Worm (Caenorhabditis elegans) whole organism, L2 larva: ENCODE results near the gene F41E6.15.
"Not testable (repeated sequence)": the region's sequence is repeated elsewhere in the genome, so short reads cannot be mapped to it uniquely, and the experiment has no call there.

ENCODE experiments used
- F13H6.1 ChIP-seq: sonication (generic microtip); optimal IDR thresholded peaks from 2 replicates; lab custom pipeline; 2016; ENCODE audit warnings: missing genetic modification characterization, missing compliant biosample characterization
- R02D3.7 ChIP-seq: fragments of 150-350 bp; optimal IDR thresholded peaks from 2 replicates; lab custom pipeline; 2014; ENCODE audit warnings: missing biosample characterization, missing genetic modification characterization
- ZK546.5 ChIP-seq: sonication (generic microtip); optimal IDR thresholded peaks from 2 replicates; lab custom pipeline; 2017; ENCODE audit warnings: missing biosample characterization, missing genetic modification characterization
- alr-1 ChIP-seq: fragments of 150-350 bp; optimal IDR thresholded peaks from 2 replicates; lab custom pipeline; 2014; ENCODE audit warnings: missing biosample characterization, missing genetic modification characterization
- aly-2 ChIP-seq: fragments of 150-350 bp; optimal IDR thresholded peaks from 2 replicates; lab custom pipeline; 2014; ENCODE audit warnings: missing biosample characterization, missing genetic modification characterization
- blmp-1 ChIP-seq: sonication (generic microtip); optimal IDR thresholded peaks from 2 replicates; lab custom pipeline; 2017; ENCODE audit warnings: missing genetic modification characterization, mild to moderate bottlenecking, missing compliant biosample characterization, antibody characterized with exemption, moderate library complexity; ENCODE audit not compliant: insufficient read depth
- ceh-82 ChIP-seq: fragments of 150-350 bp; optimal IDR thresholded peaks from 2 replicates; lab custom pipeline; 2014; ENCODE audit warnings: missing biosample characterization, missing genetic modification characterization
- crh-2 ChIP-seq: sonication (generic microtip); optimal IDR thresholded peaks from 2 replicates; lab custom pipeline; 2017; ENCODE audit warnings: missing biosample characterization, missing genetic modification characterization
- dmd-4 ChIP-seq: sonication (generic microtip); optimal IDR thresholded peaks from 2 replicates; lab custom pipeline; 2017; ENCODE audit warnings: missing biosample characterization, missing genetic modification characterization
- elt-1 ChIP-seq: fragments of 150-350 bp; optimal IDR thresholded peaks from 2 replicates; lab custom pipeline; 2014; ENCODE audit warnings: missing biosample characterization, missing genetic modification characterization
- fos-1 ChIP-seq: fragments of 150-350 bp; optimal IDR thresholded peaks from 2 replicates; lab custom pipeline; 2014; ENCODE audit warnings: missing biosample characterization, missing genetic modification characterization
- gmeb-1 ChIP-seq: fragments of 150-350 bp; optimal IDR thresholded peaks from 2 replicates; lab custom pipeline; 2014; ENCODE audit warnings: missing biosample characterization, missing genetic modification characterization
- lin-11 ChIP-seq: fragments of 150-350 bp; sonication (generic microtip); optimal IDR thresholded peaks from 2 replicates; lab custom pipeline; 2014; ENCODE audit warnings: missing biosample characterization, missing genetic modification characterization, inconsistent platforms, mixed read lengths
- lin-13 ChIP-seq: fragments of 150-350 bp; optimal IDR thresholded peaks from 2 replicates; lab custom pipeline; 2014; ENCODE audit warnings: missing biosample characterization, missing genetic modification reagents, missing genetic modification characterization
- lsy-2 ChIP-seq, 2 experiments: fragments of 150-350 bp in 1 of 2; sonication (generic microtip) in 1 of 2; optimal IDR thresholded peaks; 2 replicates each; lab custom pipeline; 2014 to 2017; ENCODE audit warnings: missing biosample characterization in 2 of 2, missing genetic modification characterization in 2 of 2
- mab-5 ChIP-seq: fragments of 150-350 bp; optimal IDR thresholded peaks from 2 replicates; lab custom pipeline; 2014; ENCODE audit warnings: missing biosample characterization, missing genetic modification characterization
- mdl-1 ChIP-seq, 2 experiments: fragments of 150-350 bp in 1 of 2; sonication (generic microtip) in 1 of 2; optimal IDR thresholded peaks; 2 replicates each; lab custom pipeline; 2017; ENCODE audit warnings: missing biosample characterization in 2 of 2, missing genetic modification characterization in 2 of 2
- nhr-10 ChIP-seq: sonication (generic microtip); optimal IDR thresholded peaks from 2 replicates; lab custom pipeline; 2017; ENCODE audit warnings: missing biosample characterization, missing genetic modification characterization
- nhr-11 ChIP-seq: fragments of 150-350 bp; optimal IDR thresholded peaks from 2 replicates; lab custom pipeline; 2014; ENCODE audit warnings: missing biosample characterization, missing genetic modification characterization
- nhr-12 ChIP-seq: fragments of 150-350 bp; optimal IDR thresholded peaks from 2 replicates; lab custom pipeline; 2014; ENCODE audit warnings: missing biosample characterization, missing genetic modification characterization
- nhr-129 ChIP-seq: fragments of 150-350 bp; optimal IDR thresholded peaks from 2 replicates; lab custom pipeline; 2014; ENCODE audit warnings: missing biosample characterization, missing genetic modification characterization
- nhr-21 ChIP-seq: fragments of 150-350 bp; optimal IDR thresholded peaks from 2 replicates; lab custom pipeline; 2014; ENCODE audit warnings: missing biosample characterization, missing genetic modification characterization
- nhr-25 ChIP-seq: fragments of 150-350 bp; sonication (generic microtip); optimal IDR thresholded peaks from 3 replicates; lab custom pipeline; 2014; ENCODE audit warnings: missing biosample characterization, missing genetic modification characterization
- nhr-77 ChIP-seq: fragments of 150-350 bp; optimal IDR thresholded peaks from 2 replicates; lab custom pipeline; 2014; ENCODE audit warnings: missing biosample characterization, missing genetic modification characterization
- peb-1 ChIP-seq: fragments of 150-350 bp; optimal IDR thresholded peaks from 2 replicates; lab custom pipeline; 2014; ENCODE audit warnings: missing biosample characterization, missing genetic modification characterization
- sma-3 ChIP-seq: sonication (generic microtip); optimal IDR thresholded peaks from 2 replicates; lab custom pipeline; 2016; ENCODE audit warnings: missing genetic modification reagents, missing genetic modification characterization, missing compliant biosample characterization
- sma-9 ChIP-seq, 2 experiments: fragments of 150-350 bp in 1 of 2; sonication (generic microtip) in 1 of 2; optimal IDR thresholded peaks; 2 replicates each; lab custom pipeline; 2014 to 2016; ENCODE audit warnings: missing genetic modification characterization in 2 of 2, mild to moderate bottlenecking in 1 of 2, missing biosample characterization in 1 of 2, missing compliant biosample characterization in 1 of 2, missing genetic modification reagents in 1 of 2, moderate library complexity in 1 of 2
- snpc-4 ChIP-seq: fragments of 150-350 bp; optimal IDR thresholded peaks from 2 replicates; lab custom pipeline; 2014; ENCODE audit warnings: missing biosample characterization, missing genetic modification characterization
- unc-39 ChIP-seq: fragments of 150-350 bp; optimal IDR thresholded peaks from 2 replicates; lab custom pipeline; 2014; ENCODE audit warnings: missing biosample characterization, missing genetic modification characterization
- unc-55 ChIP-seq: fragments of 150-350 bp; sonication (generic microtip); optimal IDR thresholded peaks from 3 replicates; lab custom pipeline; 2014; ENCODE audit warnings: missing biosample characterization, missing genetic modification reagents, missing genetic modification characterization
- ztf-1 ChIP-seq: fragments of 200-800 bp; sonication (Bioruptor generic); conservative IDR thresholded peaks from 2 replicates; pipeline ENCODE4 v1.3.6; 2022; ENCODE audit warnings: missing genetic modification characterization, missing compliant biosample characterization
- ztf-11 ChIP-seq: sonication (generic microtip); optimal IDR thresholded peaks from 2 replicates; lab custom pipeline; 2017; ENCODE audit warnings: missing biosample characterization, missing genetic modification characterization
- ztf-4 ChIP-seq: fragments of 150-350 bp; optimal IDR thresholded peaks from 2 replicates; lab custom pipeline; 2014; ENCODE audit warnings: missing biosample characterization, missing genetic modification characterization

Gene F41E6.15

DNA sequence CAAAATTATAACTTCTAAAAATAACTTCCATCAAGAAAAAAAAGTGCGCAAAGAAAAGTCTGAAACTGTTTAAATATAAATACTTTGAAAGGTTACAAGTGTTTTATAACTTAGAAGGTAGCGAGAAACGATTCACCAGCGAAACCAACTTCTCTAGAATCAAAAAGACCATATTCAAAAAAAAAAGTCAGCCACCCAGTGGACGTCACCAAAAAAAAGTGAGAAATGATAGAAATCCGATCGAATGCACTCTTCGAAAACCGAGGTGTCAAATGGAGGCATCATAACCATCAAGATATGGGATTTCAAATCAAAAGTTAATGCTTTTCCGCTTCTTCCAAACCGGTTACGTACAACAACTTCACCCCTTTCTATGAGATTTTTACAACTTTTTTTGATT is 16.1 kb downstream of the F41E6.15 start:
- TF ChIP-seq nhr-12: no peak
- no peak for TF ChIP-seq ztf-11 (tag; lab: Kevin White, UChicago)
- no peak for TF ChIP-seq nhr-129 (tag; lab: Kevin White, UChicago)
- no peak for TF ChIP-seq aly-2 (tag; lab: Kevin White, UChicago)
- TF ChIP-seq lin-13: no peak

ce11 chrV:8580961-8581360 is 21.6 kb downstream of the F41E6.15 start, which contains the start of gene C10B5.1:
Gene C10B5.1, plus strand, starts transcription at chrV:8581261.
- TF ChIP-seq unc-55 (no peak), lsy-2 (tag; optimal IDR thresholded peaks at IDR 0.05; lab: Kevin White, UChicago) (no peak), blmp-1 (tag; lab: Kevin White, UChicago) (no peak), alr-1 (no peak), F13H6.1 (no peak)
- TF ChIP-seq, all 48 proteins: peak for 0

DNA sequence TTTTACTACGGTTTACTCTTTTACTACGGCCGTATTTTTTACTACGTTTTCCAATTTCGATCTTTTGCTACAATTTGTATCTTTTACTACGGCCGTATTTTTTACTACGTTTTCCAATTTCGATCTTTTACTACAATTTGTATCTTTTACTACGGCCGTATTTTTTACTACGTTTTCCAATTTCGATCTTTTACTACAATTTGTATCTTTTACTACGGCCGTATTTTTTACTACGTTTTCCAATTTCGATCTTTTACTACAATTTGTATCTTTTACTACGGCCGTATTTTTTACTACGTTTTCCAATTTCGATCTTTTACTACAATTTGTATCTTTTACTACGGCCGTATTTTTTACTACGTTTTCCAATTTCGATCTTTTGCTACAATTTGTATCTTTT is 27.8 kb downstream of the F41E6.15 start, which contains the start of gene F25G6.1:
F25G6.1 (plus strand) TSS at position 301 of the 400 bp plus-strand sequence.
- TF ChIP-seq nhr-25; snpc-4 (tag; lab: Kevin White, UChicago); sma-3 (GFP tag; lab: Kevin White, UChicago): not testable (repeated sequence)

DNA sequence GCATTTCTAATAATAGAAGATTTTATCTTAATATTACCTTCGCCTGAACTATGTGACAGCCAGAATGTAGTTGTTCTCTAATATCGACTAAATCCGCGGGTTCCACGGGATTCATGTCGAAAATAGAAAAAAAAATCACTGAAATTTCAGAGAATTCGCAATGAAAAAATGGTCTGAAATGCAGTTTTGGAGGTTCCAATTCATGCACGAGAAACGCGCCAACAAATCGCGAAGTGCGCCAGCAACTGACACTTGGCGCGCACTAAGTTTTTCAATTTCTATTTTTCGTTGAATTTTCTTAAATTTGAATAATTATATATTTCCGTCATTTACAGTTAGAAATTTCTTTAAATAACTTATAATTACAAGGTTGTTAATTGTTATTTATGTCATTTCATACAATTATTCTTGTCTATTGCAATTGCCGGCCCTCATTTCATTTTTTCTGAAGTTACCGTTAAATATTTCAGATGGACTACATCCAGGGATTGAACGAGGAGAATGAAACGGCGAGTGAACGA is 32.6 kb downstream of the F41E6.15 start, which contains the start of the genes F25G6.9 and symk-1:
F25G6.9 (minus strand) TSS at position 160 of the 521 bp plus-strand sequence.
symk-1 (plus strand) TSS at position 471 of the 521 bp plus-strand sequence.
- TF ChIP-seq ZK546.5 (tag; lab: Kevin White, UChicago) (no peak), nhr-129 (tag; lab: Kevin White, UChicago) (peak; percentile 20), crh-2 (tag; lab: Kevin White, UChicago) (peak; percentile 63), lsy-2 (tag; optimal IDR thresholded peaks at IDR 0.05; lab: Kevin White, UChicago) (peak; percentile 66 to 81), sma-3 (GFP tag; lab: Kevin White, UChicago) (peak; percentile 46), nhr-25 (no peak), nhr-10 (tag; lab: Kevin White, UChicago) (no peak), alr-1 (no peak), F13H6.1 (peak; percentile 51), aly-2 (tag; lab: Kevin White, UChicago) (no peak), fos-1 (peak; percentile 18), lin-11 (tag; lab: Kevin White, UChicago) (peak; percentile 41), gmeb-1 (peak; percentile 82), unc-55 (peak; percentile 77), mab-5 (tag; lab: Kevin White, UChicago) (peak; percentile 45), lin-13 (peak; percentile 36), sma-9 (GFP tag; optimal IDR thresholded peaks at IDR 0.05; lab: Kevin White, UChicago) (peak; percentile 68), sma-9 (tag; optimal IDR thresholded peaks at IDR 0.05; lab: Kevin White, UChicago) (no peak), ceh-82 (tag; lab: Kevin White, UChicago) (no peak), nhr-21 (tag; lab: Kevin White, UChicago) (peak; percentile 46), R02D3.7 (tag; lab: Kevin White, UChicago) (peak; percentile 33), nhr-77 (tag; lab: Kevin White, UChicago) (peak; percentile 4), snpc-4 (tag; lab: Kevin White, UChicago) (peak; percentile 37)

ce11 chrV:8569172-8569571 is 33.4 kb downstream of the F41E6.15 start:
- TF ChIP-seq dmd-4 (tag; lab: Kevin White, UChicago) (no peak), ztf-4 (tag; lab: Kevin White, UChicago) (no peak), peb-1 (tag; lab: Kevin White, UChicago) (no peak), ztf-1 (GFP tag; lab: Robert Waterston, UW) (no peak), ZK546.5 (tag; lab: Kevin White, UChicago) (no peak), ceh-82 (tag; lab: Kevin White, UChicago) (no peak), crh-2 (tag; lab: Kevin White, UChicago) (no peak), unc-39 (tag; lab: Kevin White, UChicago) (no peak), alr-1 (no peak), blmp-1 (tag; lab: Kevin White, UChicago) (no peak), mdl-1 (tag; optimal IDR thresholded peaks at IDR 0.05; lab: Kevin White, UChicago) (no peak), elt-1 (no peak), ztf-11 (tag; lab: Kevin White, UChicago) (no peak), nhr-11 (tag; lab: Kevin White, UChicago) (no peak)
